Fruit fly (Drosophila melanogaster): ENCODE measurements around the gene Mtch.

- no peak for TF ChIP-seq CG8478 (optimal IDR thresholded peaks at IDR 0.05)
- TF ChIP-seq CTCF (optimal IDR thresholded peaks at IDR 0.05), result no peak
Measured at dm6 chr3L:205723-206284, 21.4 kb downstream of the Mtch start, which contains the start of the genes Gk1 and CG13876.
